Worm (Caenorhabditis elegans) whole organism, late embryonic: ENCODE measurements around the gene W09D10.5.
A peak's percentile ranks its signal among the peaks of the same experiment; 100 is the strongest.

Source experiments
- ceh-31 ChIP-seq: sonication (generic microtip); optimal IDR thresholded peaks from 2 replicates; lab custom pipeline; 2016; ENCODE audit warnings: missing genetic modification characterization, missing compliant biosample characterization
- fkh-10 ChIP-seq: fragments of 150-350 bp; optimal IDR thresholded peaks from 2 replicates; lab custom pipeline; 2014; ENCODE audit warnings: missing biosample characterization, missing genetic modification reagents, missing genetic modification characterization
- gmeb-2 ChIP-seq: sonication (generic microtip); optimal IDR thresholded peaks from 2 replicates; lab custom pipeline; 2016; ENCODE audit warnings: missing genetic modification characterization, inconsistent platforms, missing compliant biosample characterization
- nfya-1 ChIP-seq: sonication (generic microtip); optimal IDR thresholded peaks from 2 replicates; lab custom pipeline; 2017; ENCODE audit warnings: missing genetic modification characterization, mild to moderate bottlenecking, missing compliant biosample characterization, antibody characterized with exemption, moderate library complexity
- pha-4 ChIP-seq: fragments of 150-350 bp; optimal IDR thresholded peaks from 2 replicates; lab custom pipeline; 2018; ENCODE audit warnings: missing biosample characterization, missing genetic modification reagents, missing genetic modification characterization
- zip-5 ChIP-seq: sonication (generic microtip); optimal IDR thresholded peaks from 2 replicates; lab custom pipeline; 2016; ENCODE audit warnings: missing genetic modification characterization, missing compliant biosample characterization

ce11 chrIII:10706972-10707438 is 4.3 kb downstream of the W09D10.5 start, which contains the start of the genes Y39A1A.21 and Y39A1A.22:
- peak; percentile 80 for TF ChIP-seq nfya-1
- peak; percentile 70 for TF ChIP-seq fkh-10 (GFP tag; lab: Kevin White, UChicago)
- peak; percentile 59 for TF ChIP-seq ceh-31 (tag; lab: Kevin White, UChicago)
- TF ChIP-seq zip-5 (tag; lab: Kevin White, UChicago) = peak; percentile 8
- peak; percentile 40 for TF ChIP-seq gmeb-2 (tag; lab: Kevin White, UChicago)
- TF ChIP-seq pha-4 (tag; lab: Kevin White, UChicago) = no peak
